Worm (Caenorhabditis elegans): ENCODE results near the gene hip-1.

DNA sequence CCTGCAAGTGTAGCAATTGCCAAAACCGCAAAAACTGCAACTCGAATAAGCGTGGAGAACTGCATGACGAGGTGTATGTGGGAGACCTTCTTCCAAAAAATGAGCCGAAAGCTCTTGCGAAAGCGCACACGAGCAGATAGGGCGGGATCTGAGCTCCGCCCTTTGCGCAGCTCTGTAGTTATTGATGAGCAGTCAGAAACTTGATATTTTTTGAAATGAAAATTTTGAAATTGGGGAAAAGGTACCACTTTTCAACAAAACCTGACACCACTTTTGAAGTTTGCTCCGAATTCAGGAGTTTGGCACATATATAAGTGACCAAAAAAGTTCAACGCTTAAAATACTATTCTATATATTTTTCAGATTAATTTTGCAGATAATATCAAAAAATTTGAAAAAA, 45.4 kb upstream of the hip-1 start, which contains the start of gene flp-15:
- TF ChIP-seq K09A11.1 (tag; optimal IDR thresholded peaks at IDR 0.05; ENCODE audit: insufficient read depth) (no peak), ets-4 (tag; optimal IDR thresholded peaks at IDR 0.05) (no peak), ama-1 (optimal IDR thresholded peaks at IDR 0.05) (no peak), nhr-232 (tag; optimal IDR thresholded peaks at IDR 0.05) (no peak), sdc-2 (tag; optimal IDR thresholded peaks at IDR 0.05) (no peak), pha-4 (tag; optimal IDR thresholded peaks at IDR 0.05) (no peak), pat-9 (tag; optimal IDR thresholded peaks at IDR 0.05) (no peak), hlh-30 (tag; optimal IDR thresholded peaks at IDR 0.05; ENCODE audit: insufficient read depth) (no peak), nfya-1 (tag; optimal IDR thresholded peaks at IDR 0.05) (no peak), fkh-6 (tag; optimal IDR thresholded peaks at IDR 0.05) (no peak), nhr-11 (tag; optimal IDR thresholded peaks at IDR 0.05) (no peak), fkh-10 (GFP tag; optimal IDR thresholded peaks at IDR 0.05) (no peak), hlh-6 (tag; optimal IDR thresholded peaks at IDR 0.05) (no peak)
